Worm (Caenorhabditis elegans): ENCODE data around the gene dct-11.

Gene dct-11

DNA sequence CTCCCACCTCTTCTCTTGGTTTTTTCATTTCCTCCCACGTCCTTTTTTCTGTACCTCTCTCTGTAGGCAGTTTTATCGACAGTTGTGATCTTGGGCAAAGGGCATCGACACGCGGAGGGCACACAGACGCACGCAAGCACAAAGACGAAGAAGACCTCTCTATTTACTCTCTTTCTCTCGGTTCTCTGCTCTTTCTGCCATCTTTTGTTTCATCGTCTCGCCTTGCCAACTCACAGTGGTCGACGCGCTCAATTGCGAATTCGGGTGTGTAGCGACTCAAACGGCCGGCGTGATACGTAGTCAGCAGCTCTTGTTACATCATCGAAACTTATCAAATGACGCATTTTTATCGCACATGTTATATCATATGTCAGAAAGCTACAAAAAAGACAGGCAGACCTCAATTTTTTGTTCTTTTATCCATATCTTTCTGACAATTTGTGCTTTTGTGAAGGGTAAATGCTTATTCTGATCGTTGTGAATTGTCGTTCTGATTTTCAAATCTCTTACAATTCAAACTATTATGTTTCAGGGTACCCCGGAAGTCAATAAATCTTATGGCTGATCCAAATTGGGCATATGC, 1.6 kb upstream of the dct-11 start, which contains the start of gene puf-9 (continued):
- TF ChIP-seq dmd-4 (tag; optimal IDR thresholded peaks at IDR 0.05; ENCODE audit: borderline replicate concordance) (peak; percentile 63), nhr-232 (tag; optimal IDR thresholded peaks at IDR 0.05) (peak; percentile 22), ceh-19 (GFP tag; optimal IDR thresholded peaks at IDR 0.05) (peak; percentile 71), T23F11.4 (GFP tag; optimal IDR thresholded peaks at IDR 0.05) (no peak), ceh-31 (tag; optimal IDR thresholded peaks at IDR 0.05) (peak; percentile 95), ceh-14 (tag; optimal IDR thresholded peaks at IDR 0.05) (peak; percentile 48), ahr-1 (tag; optimal IDR thresholded peaks at IDR 0.05) (no peak), ceh-9 (tag; optimal IDR thresholded peaks at IDR 0.05) (no peak), Y22D7AL.16 (tag; optimal IDR thresholded peaks at IDR 0.05) (peak; percentile 39), ttx-3 (tag; optimal IDR thresholded peaks at IDR 0.05) (no peak), pax-1 (tag; optimal IDR thresholded peaks at IDR 0.05) (peak; percentile 78), hlh-6 (tag; optimal IDR thresholded peaks at IDR 0.05) (no peak), dve-1 (tag; optimal IDR thresholded peaks at IDR 0.05) (peak; percentile 97), rnt-1 (tag; optimal IDR thresholded peaks at IDR 0.05) (peak; percentile 93), F13H6.1 (tag; optimal IDR thresholded peaks at IDR 0.05) (peak; percentile 83), che-1 (tag; optimal IDR thresholded peaks at IDR 0.05) (peak; percentile 25), madf-2 (tag; optimal IDR thresholded peaks at IDR 0.05) (peak; percentile 62), ceh-22 (tag; optimal IDR thresholded peaks at IDR 0.05) (no peak), ceh-34 (tag; optimal IDR thresholded peaks at IDR 0.05) (peak; percentile 99), nfya-1 (tag; optimal IDR thresholded peaks at IDR 0.05) (peak; percentile 92), pag-3 (tag; optimal IDR thresholded peaks at IDR 0.05; ENCODE audit: borderline replicate concordance) (no peak), ceh-30 (tag; optimal IDR thresholded peaks at IDR 0.05) (no peak), pat-9 (tag; optimal IDR thresholded peaks at IDR 0.05) (peak; percentile 54), syd-9 (tag; optimal IDR thresholded peaks at IDR 0.05) (peak; percentile 71), odd-2 (tag; optimal IDR thresholded peaks at IDR 0.05) (no peak), unc-42 (tag; optimal IDR thresholded peaks at IDR 0.05) (peak; percentile 73), unc-55 (GFP tag; optimal IDR thresholded peaks at IDR 0.05) (peak; percentile 87), C38D4.7 (GFP tag; optimal IDR thresholded peaks at IDR 0.05) (no peak), pha-4 (tag; optimal IDR thresholded peaks at IDR 0.05) (no peak), fkh-10 (GFP tag; optimal IDR thresholded peaks at IDR 0.05) (no peak)

DNA sequence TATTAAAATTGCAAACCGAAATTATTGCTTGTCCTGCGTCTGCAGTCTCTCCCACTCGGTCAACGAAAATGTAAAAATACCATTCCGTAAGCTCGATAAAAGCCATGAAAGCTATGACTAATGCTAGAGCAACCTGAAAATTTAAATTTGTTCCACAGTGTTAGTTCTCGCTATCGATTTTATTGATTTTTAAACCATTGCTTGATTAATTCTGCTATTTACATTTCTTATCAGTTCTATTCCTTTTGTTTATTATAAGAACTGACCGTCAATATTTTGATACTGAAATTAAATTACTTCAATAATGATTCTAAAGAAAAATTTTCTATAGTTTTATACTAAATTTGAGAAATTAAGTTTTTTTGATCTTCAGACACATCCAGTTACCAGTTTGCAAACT, 435 bp downstream of the dct-11 start:
- TF ChIP-seq T23F11.4 (GFP tag; optimal IDR thresholded peaks at IDR 0.05) (no peak), lin-11 (tag; optimal IDR thresholded peaks at IDR 0.05) (no peak), hlh-15 (tag; optimal IDR thresholded peaks at IDR 0.05) (no peak), pag-3 (tag; optimal IDR thresholded peaks at IDR 0.05; ENCODE audit: borderline replicate concordance) (no peak), C38D4.7 (GFP tag; optimal IDR thresholded peaks at IDR 0.05) (no peak), hlh-8 (tag; optimal IDR thresholded peaks at IDR 0.05) (no peak), hlh-13 (GFP tag; optimal IDR thresholded peaks at IDR 0.05) (no peak), elt-4 (tag; optimal IDR thresholded peaks at IDR 0.05) (no peak), pat-9 (tag; optimal IDR thresholded peaks at IDR 0.05) (no peak), eyg-1 (tag; optimal IDR thresholded peaks at IDR 0.05) (no peak), ama-1 (optimal IDR thresholded peaks at IDR 0.05) (no peak), che-1 (tag; optimal IDR thresholded peaks at IDR 0.05) (no peak), nhr-11 (tag; optimal IDR thresholded peaks at IDR 0.05) (no peak), pha-4 (tag; optimal IDR thresholded peaks at IDR 0.05) (no peak), hlh-30 (tag; optimal IDR thresholded peaks at IDR 0.05; ENCODE audit: insufficient read depth) (no peak), ahr-1 (tag; optimal IDR thresholded peaks at IDR 0.05) (no peak), rnt-1 (tag; optimal IDR thresholded peaks at IDR 0.05) (no peak), ceh-45 (GFP tag; IDR thresholded peaks at IDR 0.05) (no peak), ceh-48 (tag; optimal IDR thresholded peaks at IDR 0.05) (no peak)
